Worm (Caenorhabditis elegans) whole organism, L2 larva: ENCODE measurements around the gene F59E11.7.

Source experiments
- fos-1 ChIP-seq: fragments of 150-350 bp; optimal IDR thresholded peaks from 2 replicates; lab custom pipeline; 2014; ENCODE audit warnings: missing biosample characterization, missing genetic modification characterization
- lsy-2 ChIP-seq, 2 experiments: fragments of 150-350 bp in 1 of 2; sonication (generic microtip) in 1 of 2; optimal IDR thresholded peaks; 2 replicates each; lab custom pipeline; 2014 to 2017; ENCODE audit warnings: missing biosample characterization in 2 of 2, missing genetic modification characterization in 2 of 2
- snpc-4 ChIP-seq: fragments of 150-350 bp; optimal IDR thresholded peaks from 2 replicates; lab custom pipeline; 2014; ENCODE audit warnings: missing biosample characterization, missing genetic modification characterization

DNA sequence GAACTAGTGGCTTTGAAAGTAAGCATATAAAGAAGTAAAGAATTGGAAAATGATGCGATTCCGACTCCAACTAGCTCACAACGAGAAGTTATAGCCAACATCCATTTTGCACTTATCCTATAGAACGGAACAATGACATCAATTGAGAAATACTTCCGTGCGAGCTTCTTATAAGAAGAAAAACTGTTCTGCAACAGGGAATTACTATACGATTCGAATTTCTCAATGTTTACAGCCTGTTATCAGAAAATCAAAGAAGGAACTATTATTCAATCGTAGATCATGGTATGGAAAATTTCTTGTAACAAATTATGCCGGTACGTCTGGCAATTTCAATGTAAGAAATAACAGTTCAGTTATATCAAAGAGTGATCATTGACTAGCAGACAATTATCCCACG lies 4.3 kb upstream of the F59E11.7 start, which contains the start of gene str-85:
- TF ChIP-seq fos-1 (tag; lab: Kevin White, UChicago) (no peak), lsy-2 (tag; optimal IDR thresholded peaks at IDR 0.05; lab: Kevin White, UChicago) (no peak), snpc-4 (tag; lab: Kevin White, UChicago) (no peak)
